Fruit fly (Drosophila melanogaster) whole organism, wandering third instar larva: ENCODE data around the gene Tdh.

Experiments used
- CrebA ChIP-seq: fragments of 200-800 bp; sonication (Bioruptor generic); optimal IDR thresholded peaks from 2 replicates; lab custom pipeline; 2016; ENCODE audit warnings: missing biosample characterization, mild to moderate bottlenecking, missing genetic modification characterization, borderline replicate concordance
- Hr83 ChIP-seq: fragments of 200-300 bp; sonication (Bioruptor generic); optimal IDR thresholded peaks from 2 replicates; lab custom pipeline; 2016; ENCODE audit warnings: missing biosample characterization, mild to moderate bottlenecking, missing genetic modification characterization, moderate library complexity; ENCODE audit not compliant: poor library complexity, severe bottlenecking
- Myc ChIP-seq: fragments of >200 bp; optimal IDR thresholded peaks from 2 replicates; lab custom pipeline; 2017
- OdsH ChIP-seq: fragments of 200-800 bp; sonication (Bioruptor generic); optimal IDR thresholded peaks from 2 replicates; lab custom pipeline; 2016; ENCODE audit warnings: missing biosample characterization, mild to moderate bottlenecking, missing genetic modification characterization
- foxo ChIP-seq, 2 experiments: fragments of 200-800 bp; sonication (Bioruptor generic); optimal IDR thresholded peaks; 2 replicates in 1 of 2; 3 replicates in 1 of 2; lab custom pipeline; 2016 to 2017; ENCODE audit warnings: missing biosample characterization in 2 of 2, missing genetic modification characterization in 2 of 2
- pan ChIP-seq: fragments of >200 bp; optimal IDR thresholded peaks from 2 replicates; lab custom pipeline; 2017
- psq ChIP-seq: fragments of 200-800 bp; sonication (Bioruptor generic); optimal IDR thresholded peaks from 3 replicates; lab custom pipeline; 2017; ENCODE audit warnings: missing biosample characterization, mild to moderate bottlenecking, missing genetic modification characterization, moderate library complexity
- usp ChIP-seq: fragments of >200 bp; optimal IDR thresholded peaks from 2 replicates; lab custom pipeline; 2017; ENCODE audit warnings: missing biosample characterization, missing genetic modification characterization

DNA sequence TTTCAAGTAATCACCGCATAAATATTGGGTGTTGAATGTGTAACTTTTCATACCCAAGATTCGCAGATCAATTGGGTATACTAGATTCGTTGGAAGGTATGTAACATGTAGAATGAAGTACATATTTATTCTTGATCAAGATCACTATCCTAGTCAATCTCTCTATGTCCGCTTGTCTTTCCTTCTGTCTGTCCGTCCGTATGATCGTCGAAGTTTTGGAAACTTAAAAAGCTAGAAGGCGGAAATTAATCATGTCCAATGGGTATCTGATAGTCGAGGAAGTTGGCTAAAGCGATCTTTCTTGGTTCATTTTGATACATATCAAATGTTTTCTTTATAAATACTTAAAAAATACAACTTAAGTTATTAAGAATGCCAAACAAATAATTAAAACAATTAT, 20.9 kb downstream of the Tdh start:
- no peak for TF ChIP-seq CrebA (GFP tag; lab: Kevin White, UChicago)
- TF ChIP-seq psq = no peak
- no peak for TF ChIP-seq Hr83 (GFP tag; lab: Kevin White, UChicago)
- TF ChIP-seq foxo (GFP tag; optimal IDR thresholded peaks at IDR 0.05; lab: Kevin White, UChicago) = no peak
- TF ChIP-seq OdsH = no peak
- TF ChIP-seq pan (lab: Kevin White, UChicago) = no peak
- no peak for TF ChIP-seq usp (GFP tag; lab: Kevin White, UChicago)
- no peak for TF ChIP-seq Myc
